Worm (Caenorhabditis elegans) whole organism, L1 larva: ENCODE measurements around the gene W02G9.3.

Experiments used
- C04F5.9 ChIP-seq: sonication (generic microtip); optimal IDR thresholded peaks from 2 replicates; lab custom pipeline; 2016; ENCODE audit warnings: missing genetic modification characterization, missing compliant biosample characterization
- C16A3.4 ChIP-seq: fragments of 150-350 bp; optimal IDR thresholded peaks from 2 replicates; lab custom pipeline; 2014; ENCODE audit warnings: missing biosample characterization, missing genetic modification characterization
- alr-1 ChIP-seq: fragments of 200-800 bp; sonication (Bioruptor generic); optimal IDR thresholded peaks from 2 replicates; lab custom pipeline; 2018; ENCODE audit warnings: borderline replicate concordance, mild to moderate bottlenecking, missing genetic modification characterization, missing compliant biosample characterization
- aly-2 ChIP-seq: fragments of 150-350 bp; optimal IDR thresholded peaks from 2 replicates; lab custom pipeline; 2014; ENCODE audit warnings: missing biosample characterization, missing genetic modification characterization
- blmp-1 ChIP-seq: fragments of 150-350 bp; optimal IDR thresholded peaks from 2 replicates; lab custom pipeline; 2014; ENCODE audit warnings: missing biosample characterization, missing genetic modification characterization
- ceh-63 ChIP-seq: fragments of 200-800 bp; sonication (Bioruptor generic); optimal IDR thresholded peaks from 2 replicates; lab custom pipeline; 2018; ENCODE audit warnings: mild to moderate bottlenecking, missing genetic modification characterization, missing compliant biosample characterization
- ceh-8 ChIP-seq: fragments of 200-800 bp; sonication (Bioruptor generic); optimal IDR thresholded peaks from 2 replicates; lab custom pipeline; 2018; ENCODE audit warnings: mild to moderate bottlenecking, missing genetic modification characterization, moderate library complexity, missing compliant biosample characterization
- ceh-90 ChIP-seq: sonication (generic microtip); optimal IDR thresholded peaks from 2 replicates; lab custom pipeline; 2016; ENCODE audit warnings: missing genetic modification characterization, missing compliant biosample characterization
- ces-1 ChIP-seq: fragments of 150-350 bp; optimal IDR thresholded peaks from 2 replicates; lab custom pipeline; 2014; ENCODE audit warnings: missing biosample characterization, missing genetic modification reagents, missing genetic modification characterization
- dpl-1 ChIP-seq, 3 experiments: fragments of 150-350 bp in 2 of 3; sonication (generic microtip) in 1 of 3; optimal IDR thresholded peaks; 2 replicates each; lab custom pipeline; 2014 to 2017; ENCODE audit warnings: missing biosample characterization in 3 of 3, missing genetic modification characterization in 3 of 3, missing genetic modification reagents in 3 of 3
- dsc-1 ChIP-seq: sonication (generic microtip); optimal IDR thresholded peaks from 2 replicates; lab custom pipeline; 2016; ENCODE audit warnings: mild to moderate bottlenecking, missing genetic modification characterization, missing compliant biosample characterization
- efl-1 ChIP-seq, 4 experiments: fragments of 150-350 bp; optimal IDR thresholded peaks in 3 of 4; peaks in 1 of 4; 1 replicate in 1 of 4; 2 replicates in 3 of 4; lab custom pipeline; 2014; ENCODE audit warnings: missing biosample characterization in 2 of 4, missing genetic modification characterization in 2 of 4, missing genetic modification reagents in 2 of 4
- egl-13 ChIP-seq: sonication (generic microtip); optimal IDR thresholded peaks from 2 replicates; lab custom pipeline; 2016; ENCODE audit warnings: missing genotype, missing genetic modification reagents, missing genetic modification characterization, missing compliant biosample characterization
- egl-27 ChIP-seq, 2 experiments: fragments of 150-350 bp in 1 of 2; sonication (generic microtip); optimal IDR thresholded peaks; 3 replicates each; lab custom pipeline; 2017 to 2018; ENCODE audit warnings: missing biosample characterization in 2 of 2, missing genetic modification characterization in 2 of 2, missing genetic modification reagents in 2 of 2
- elt-2 ChIP-seq: sonication (generic microtip); optimal IDR thresholded peaks from 2 replicates; lab custom pipeline; 2016; ENCODE audit warnings: missing genetic modification characterization, mild to moderate bottlenecking, inconsistent platforms, missing compliant biosample characterization, missing genetic modification reagents
- elt-3 ChIP-seq, 6 experiments: fragments of 150-350 bp in 1 of 6; sonication (generic microtip); optimal IDR thresholded peaks; 2 replicates each; lab custom pipeline; 2017 to 2018; ENCODE audit warnings: missing biosample characterization in 6 of 6, missing genetic modification characterization in 6 of 6, inconsistent platforms in 1 of 6
- fkh-10 ChIP-seq: sonication (generic microtip); optimal IDR thresholded peaks from 2 replicates; lab custom pipeline; 2017; ENCODE audit warnings: missing biosample characterization, missing genetic modification reagents, missing genetic modification characterization
- fkh-4 ChIP-seq: sonication (generic microtip); optimal IDR thresholded peaks from 2 replicates; lab custom pipeline; 2016; ENCODE audit warnings: missing compliant biosample characterization, missing genetic modification characterization, borderline replicate concordance
- fkh-8 ChIP-seq: sonication (generic microtip); optimal IDR thresholded peaks from 2 replicates; lab custom pipeline; 2016; ENCODE audit warnings: mild to moderate bottlenecking, missing genetic modification characterization, missing compliant biosample characterization
- fos-1 ChIP-seq: fragments of 150-350 bp; optimal IDR thresholded peaks from 2 replicates; lab custom pipeline; 2014; ENCODE audit warnings: missing biosample characterization, missing genetic modification characterization
- hlh-17 ChIP-seq: fragments of 200-800 bp; sonication (Bioruptor generic); optimal IDR thresholded peaks from 2 replicates; lab custom pipeline; 2018; ENCODE audit warnings: missing genetic modification characterization, mild to moderate bottlenecking, missing compliant biosample characterization, moderate library complexity, borderline replicate concordance
- hlh-4 ChIP-seq: sonication (generic microtip); optimal IDR thresholded peaks from 2 replicates; lab custom pipeline; 2016; ENCODE audit warnings: mild to moderate bottlenecking, missing genetic modification characterization, missing compliant biosample characterization
- hpl-2 ChIP-seq: fragments of 150-350 bp; optimal IDR thresholded peaks from 2 replicates; lab custom pipeline; 2014; ENCODE audit warnings: missing biosample characterization, missing genetic modification reagents, missing genetic modification characterization
- irx-1 ChIP-seq: sonication (generic microtip); optimal IDR thresholded peaks from 2 replicates; lab custom pipeline; 2016; ENCODE audit warnings: missing genetic modification characterization, missing compliant biosample characterization
- isw-1 ChIP-seq: fragments of 200-800 bp; sonication (Bioruptor generic); IDR thresholded peaks from 2 replicates; pipeline ENCODE4 v1.3.6; 2022; ENCODE audit warnings: missing genetic modification characterization, missing compliant biosample characterization
- lin-35 ChIP-seq, 2 experiments: fragments of 150-350 bp; optimal IDR thresholded peaks; 2 replicates each; lab custom pipeline; 2014; ENCODE audit warnings: missing biosample characterization in 2 of 2, missing genetic modification characterization in 2 of 2, missing genetic modification reagents in 2 of 2
- lin-39 ChIP-seq: fragments of 150-350 bp; optimal IDR thresholded peaks from 2 replicates; lab custom pipeline; 2014; ENCODE audit warnings: missing biosample characterization, missing genetic modification reagents, missing genetic modification characterization
- lir-3 ChIP-seq: sonication (generic microtip); optimal IDR thresholded peaks from 2 replicates; lab custom pipeline; 2016; ENCODE audit warnings: mild to moderate bottlenecking, missing genetic modification characterization, moderate library complexity, missing compliant biosample characterization; ENCODE audit not compliant: poor library complexity
- mab-9 ChIP-seq: fragments of 200-800 bp; sonication (Bioruptor generic); IDR thresholded peaks from 2 replicates; pipeline ENCODE4 v1.3.6; 2022; ENCODE audit warnings: missing genetic modification reagents, missing genetic modification characterization, missing compliant biosample characterization
- mef-2 ChIP-seq: fragments of 150-350 bp; optimal IDR thresholded peaks from 2 replicates; lab custom pipeline; 2014; ENCODE audit warnings: missing biosample characterization, missing genetic modification characterization
- mep-1 ChIP-seq: fragments of 150-350 bp; optimal IDR thresholded peaks from 2 replicates; lab custom pipeline; 2014; ENCODE audit warnings: missing biosample characterization, missing genetic modification characterization
- nhr-11 ChIP-seq: fragments of 150-350 bp; optimal IDR thresholded peaks from 2 replicates; lab custom pipeline; 2014; ENCODE audit warnings: missing biosample characterization, missing genetic modification characterization
- nhr-19 ChIP-seq: fragments of 200-800 bp; sonication (Bioruptor generic); conservative IDR thresholded peaks from 2 replicates; pipeline ENCODE4 v1.3.6; 2022; ENCODE audit warnings: missing genetic modification characterization, missing compliant biosample characterization
- nhr-20 ChIP-seq: sonication (generic microtip); optimal IDR thresholded peaks from 2 replicates; lab custom pipeline; 2016; ENCODE audit warnings: mild to moderate bottlenecking, missing genetic modification characterization, missing compliant biosample characterization
- nhr-237 ChIP-seq: fragments of 150-350 bp; optimal IDR thresholded peaks from 2 replicates; lab custom pipeline; 2014; ENCODE audit warnings: missing biosample characterization, missing genetic modification characterization
- nhr-47 ChIP-seq: sonication (generic microtip); optimal IDR thresholded peaks from 2 replicates; lab custom pipeline; 2016; ENCODE audit warnings: mild to moderate bottlenecking, missing genetic modification characterization, moderate library complexity, missing compliant biosample characterization
- nhr-76 ChIP-seq: sonication (generic microtip); optimal IDR thresholded peaks from 2 replicates; lab custom pipeline; 2017; ENCODE audit warnings: missing biosample characterization, missing genetic modification characterization
- nhr-77 ChIP-seq: fragments of 150-350 bp; optimal IDR thresholded peaks from 2 replicates; lab custom pipeline; 2014; ENCODE audit warnings: missing biosample characterization, missing genetic modification characterization
- nhr-84 ChIP-seq: sonication (generic microtip); optimal IDR thresholded peaks from 2 replicates; lab custom pipeline; 2017; ENCODE audit warnings: missing biosample characterization, missing genetic modification characterization
- nhr-85 ChIP-seq: sonication (generic microtip); peaks from one replicate; lab custom pipeline; 2016; ENCODE audit warnings: missing genetic modification characterization, inconsistent platforms, missing compliant biosample characterization
- pqm-1 ChIP-seq: sonication (generic microtip); optimal IDR thresholded peaks from 3 replicates; lab custom pipeline; 2017; ENCODE audit warnings: missing biosample characterization, missing genetic modification characterization
- skn-1 ChIP-seq: fragments of 150-350 bp; optimal IDR thresholded peaks from 2 replicates; lab custom pipeline; 2014; ENCODE audit warnings: missing biosample characterization, missing genetic modification characterization
- snpc-4 ChIP-seq: fragments of 150-350 bp; optimal IDR thresholded peaks from 2 replicates; lab custom pipeline; 2014; ENCODE audit warnings: missing biosample characterization, missing genetic modification characterization
- snu-23 ChIP-seq: sonication (generic microtip); optimal IDR thresholded peaks from 2 replicates; lab custom pipeline; 2016; ENCODE audit warnings: missing genetic modification characterization, missing compliant biosample characterization
- sup-37 ChIP-seq: fragments of 200-800 bp; sonication (Bioruptor generic); optimal IDR thresholded peaks from 2 replicates; lab custom pipeline; 2018; ENCODE audit warnings: mild to moderate bottlenecking, missing genetic modification characterization, missing compliant biosample characterization
- swsn-7 ChIP-seq: sonication (generic microtip); optimal IDR thresholded peaks from 2 replicates; lab custom pipeline; 2016; ENCODE audit warnings: missing genetic modification characterization, missing compliant biosample characterization
- tbx-2 ChIP-seq: sonication (generic microtip); optimal IDR thresholded peaks from 2 replicates; lab custom pipeline; 2016; ENCODE audit warnings: missing genetic modification characterization, missing compliant biosample characterization
- tlp-1 ChIP-seq: fragments of 150-350 bp; optimal IDR thresholded peaks from 2 replicates; lab custom pipeline; 2014; ENCODE audit warnings: missing biosample characterization, missing genetic modification characterization
- unc-130 ChIP-seq: fragments of 150-350 bp; optimal IDR thresholded peaks from 2 replicates; lab custom pipeline; 2017; ENCODE audit warnings: missing biosample characterization, missing genetic modification characterization, inconsistent platforms
- unc-62 ChIP-seq: fragments of 150-350 bp; optimal IDR thresholded peaks from 2 replicates; lab custom pipeline; 2014; ENCODE audit warnings: missing biosample characterization, missing genetic modification reagents, missing genetic modification characterization
- unc-86 ChIP-seq: sonication (generic microtip); optimal IDR thresholded peaks from 2 replicates; lab custom pipeline; 2016; ENCODE audit warnings: missing genetic modification characterization, missing compliant biosample characterization
- unc-98 ChIP-seq: fragments of 200-800 bp; sonication (Bioruptor generic); IDR thresholded peaks from 2 replicates; pipeline ENCODE4 v1.3.6; 2022; ENCODE audit warnings: missing genetic modification characterization, missing compliant biosample characterization
- zag-1 ChIP-seq: fragments of 150-350 bp; optimal IDR thresholded peaks from 2 replicates; lab custom pipeline; 2014; ENCODE audit warnings: missing biosample characterization, missing genetic modification characterization

Gene W02G9.3

ce11 chrV:2638545-2638944, 34.2 kb upstream of the W02G9.3 start, which contains the start of gene W02H5.19 (continued):
- no peak for TF ChIP-seq mef-2
- TF ChIP-seq unc-130 (tag; lab: Kevin White, UChicago), result peak; percentile 60
- TF ChIP-seq dpl-1 (GFP tag; optimal IDR thresholded peaks at IDR 0.05; lab: Kevin White, UChicago), result peak; percentile 94 to 98 (median 97)
- peak; percentile 98 for TF ChIP-seq fkh-4 (tag; lab: Kevin White, UChicago)
- TF ChIP-seq snu-23 (GFP tag; lab: Kevin White, UChicago), result peak; percentile 93
- peak; percentile 97 for TF ChIP-seq irx-1 (tag; lab: Kevin White, UChicago)
- TF ChIP-seq nhr-77 (tag; lab: Kevin White, UChicago), result peak; percentile 43
- TF ChIP-seq tbx-2 (tag; lab: Kevin White, UChicago), result peak; percentile 96
- peak; percentile 97 for TF ChIP-seq dsc-1 (tag; lab: Kevin White, UChicago)
- TF ChIP-seq swsn-7 (tag; lab: Kevin White, UChicago), result peak; percentile 94
- peak; percentile 94 for TF ChIP-seq nhr-20 (tag; lab: Kevin White, UChicago)
- no peak for TF ChIP-seq unc-62 (GFP tag; lab: Kevin White, UChicago)
- TF ChIP-seq lir-3 (tag; lab: Kevin White, UChicago), result no peak
- peak; percentile 95 for TF ChIP-seq nhr-47 (tag; lab: Kevin White, UChicago)
- no peak for TF ChIP-seq zag-1
- TF ChIP-seq fkh-10 (GFP tag; lab: Kevin White, UChicago), result no peak
- peak; percentile 96 for TF ChIP-seq ceh-90
- no peak for TF ChIP-seq egl-27 (tag; optimal IDR thresholded peaks at IDR 0.05; lab: Kevin White, UChicago)
- no peak for TF ChIP-seq aly-2 (tag; lab: Kevin White, UChicago)
- TF ChIP-seq tlp-1 (tag; lab: Kevin White, UChicago), result no peak
- peak; percentile 89 for TF ChIP-seq nhr-19
- peak; percentile 79 for TF ChIP-seq unc-98 (GFP tag; lab: Robert Waterston, UW)
- TF ChIP-seq nhr-84 (tag; lab: Kevin White, UChicago), result no peak
- peak; percentile 43 for TF ChIP-seq nhr-11
- peak; percentile 90 for TF ChIP-seq ceh-8 (GFP tag; lab: Kevin White, UChicago)
- peak; percentile 82 for TF ChIP-seq fkh-8 (tag; lab: Kevin White, UChicago)
- peak; percentile 91 for TF ChIP-seq hlh-4 (tag; lab: Kevin White, UChicago)
- peak; percentile 69 for TF ChIP-seq skn-1 (tag; lab: Kevin White, UChicago)
- no peak for TF ChIP-seq alr-1 (tag; lab: Kevin White, UChicago)
- TF ChIP-seq C04F5.9, result peak; percentile 90
- no peak for TF ChIP-seq hpl-2
- TF ChIP-seq elt-2 (tag; lab: Kevin White, UChicago), result peak; percentile 84
- TF ChIP-seq isw-1 (GFP tag; lab: Robert Waterston, UW), result peak; percentile 84
- peak; percentile 82 for TF ChIP-seq mab-9 (GFP tag; lab: Robert Waterston, UW)
- peak; percentile 97 to 98 for TF ChIP-seq lin-35 (GFP tag; optimal IDR thresholded peaks at IDR 0.05; lab: Kevin White, UChicago)
- TF ChIP-seq elt-3 (tag; optimal IDR thresholded peaks at IDR 0.05; lab: Kevin White, UChicago), result peak in 2 of 6 experiments; percentile 55 to 71
- peak; percentile 66 for TF ChIP-seq hlh-17 (GFP tag; lab: Kevin White, UChicago)
- no peak for TF ChIP-seq ces-1
- no peak for TF ChIP-seq nhr-76
- TF ChIP-seq efl-1 (optimal IDR thresholded peaks at IDR 0.05; lab: Kevin White, UChicago), result peak; percentile 97 to 98
- peak; percentile 97 to 100 for TF ChIP-seq efl-1 (GFP tag; optimal IDR thresholded peaks at IDR 0.05 in 1 of 2; lab: Kevin White, UChicago)
- peak; percentile 74 for TF ChIP-seq mep-1 (tag; lab: Kevin White, UChicago)
- TF ChIP-seq snpc-4 (tag; lab: Kevin White, UChicago), result peak; percentile 56
- TF ChIP-seq blmp-1 (tag; lab: Kevin White, UChicago), result peak; percentile 61
- TF ChIP-seq C16A3.4 (tag; lab: Kevin White, UChicago), result peak; percentile 64
- peak; percentile 88 for TF ChIP-seq unc-86 (tag; lab: Kevin White, UChicago)
- TF ChIP-seq lin-39 (tag; lab: Kevin White, UChicago), result peak; percentile 70
- TF ChIP-seq egl-13 (tag; lab: Kevin White, UChicago), result peak; percentile 95
- peak; percentile 96 for TF ChIP-seq nhr-85 (tag; lab: Kevin White, UChicago)
- no peak for TF ChIP-seq nhr-237 (tag; lab: Kevin White, UChicago)
- peak; percentile 7 for TF ChIP-seq fos-1 (tag; lab: Kevin White, UChicago)
- TF ChIP-seq pqm-1 (tag; lab: Kevin White, UChicago), result no peak
- peak; percentile 78 for TF ChIP-seq sup-37
- TF ChIP-seq ceh-63, result peak; percentile 87
